Worm (Caenorhabditis elegans): ENCODE measurements around the gene mcm-3.

Gene mcm-3

DNA sequence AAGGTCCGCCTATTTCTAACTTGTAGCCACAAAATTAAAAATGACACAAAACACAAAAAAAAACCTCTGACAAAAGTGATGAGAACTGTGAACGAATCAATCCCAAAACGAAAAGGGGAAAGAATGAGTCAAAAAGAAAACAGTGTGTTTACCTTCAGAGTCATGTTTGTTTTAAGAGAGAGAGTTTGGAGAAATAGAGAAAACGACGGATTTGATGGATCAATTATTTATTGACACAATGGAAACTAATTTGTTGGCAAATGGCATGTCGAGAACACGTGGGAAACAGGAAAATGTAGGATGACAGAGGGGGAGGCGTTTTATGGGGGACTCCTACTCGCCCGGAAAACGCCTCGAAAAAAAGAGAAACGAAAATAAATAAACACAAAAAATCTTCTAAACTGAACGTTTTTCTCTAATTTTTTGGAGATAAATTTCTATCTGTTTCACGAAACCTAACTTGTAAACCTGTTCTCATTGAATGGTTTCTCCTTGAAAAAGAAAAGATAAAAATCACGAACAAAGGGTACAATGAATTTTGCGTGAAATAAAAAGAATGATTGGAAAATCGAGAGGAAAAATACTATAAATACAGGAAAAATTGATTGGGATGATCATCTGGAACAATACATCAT is 42.5 kb downstream of the mcm-3 start:
- TF ChIP-seq dsc-1 (tag; optimal IDR thresholded peaks at IDR 0.05) (no peak), sox-4 (tag; optimal IDR thresholded peaks at IDR 0.05) (no peak), fkh-8 (tag; optimal IDR thresholded peaks at IDR 0.05) (no peak), grh-1 (GFP tag; IDR thresholded peaks at IDR 0.05) (0 out of 2 replicates have a peak, but pooled peaks have one; percentile 26), lin-14 (GFP tag; optimal IDR thresholded peaks at IDR 0.05) (peak; percentile 60), elt-3 (tag; optimal IDR thresholded peaks at IDR 0.05) (peak in 1 of 6 experiments; percentile 16), nhr-85 (tag) (peak; percentile 86), nhr-71 (tag; optimal IDR thresholded peaks at IDR 0.05) (peak; percentile 2)

ce11 chrV:15015799-15016198 is 43.6 kb downstream of the mcm-3 start:
- peak; percentile 39 for TF ChIP-seq blmp-1 (tag; optimal IDR thresholded peaks at IDR 0.05)
- peak; percentile 4 for TF ChIP-seq mep-1 (tag; optimal IDR thresholded peaks at IDR 0.05)
- no peak for TF ChIP-seq C34B4.2 (tag; optimal IDR thresholded peaks at IDR 0.05)
- TF ChIP-seq sup-37 (GFP tag; optimal IDR thresholded peaks at IDR 0.05): no peak
- TF ChIP-seq ama-1 (optimal IDR thresholded peaks at IDR 0.05): no peak
- TF ChIP-seq nhr-84 (tag; optimal IDR thresholded peaks at IDR 0.05): no peak
- TF ChIP-seq jun-1 (tag; optimal IDR thresholded peaks at IDR 0.05): no peak
- TF ChIP-seq efl-3 (GFP tag; optimal IDR thresholded peaks at IDR 0.05): no peak
- TF ChIP-seq ceh-90 (tag; optimal IDR thresholded peaks at IDR 0.05): no peak
- no peak for TF ChIP-seq snpc-4 (tag; optimal IDR thresholded peaks at IDR 0.05)
- TF ChIP-seq nhr-19 (GFP tag; conservative IDR thresholded peaks at IDR 0.05): no peak
- peak; percentile 48 for TF ChIP-seq nhr-71 (tag; optimal IDR thresholded peaks at IDR 0.05)
- no peak for TF ChIP-seq mab-9 (GFP tag; IDR thresholded peaks at IDR 0.05)
- no peak for TF ChIP-seq unc-62 (GFP tag; optimal IDR thresholded peaks at IDR 0.05)
- no peak for TF ChIP-seq hlh-4 (tag; optimal IDR thresholded peaks at IDR 0.05)
- TF ChIP-seq egl-27 (tag; optimal IDR thresholded peaks at IDR 0.05): no peak
- TF ChIP-seq ces-1 (GFP tag; optimal IDR thresholded peaks at IDR 0.05): no peak
- no peak for TF ChIP-seq elt-2 (tag; optimal IDR thresholded peaks at IDR 0.05)
- TF ChIP-seq unc-86 (tag; optimal IDR thresholded peaks at IDR 0.05): no peak
- TF ChIP-seq C04F5.9 (tag; optimal IDR thresholded peaks at IDR 0.05): no peak
- TF ChIP-seq ztf-11 (tag; optimal IDR thresholded peaks at IDR 0.05): no peak
- TF ChIP-seq nhr-20 (tag; optimal IDR thresholded peaks at IDR 0.05): no peak
- no peak for TF ChIP-seq ets-5 (GFP tag; IDR thresholded peaks at IDR 0.05)
- no peak for TF ChIP-seq pag-3 (tag; optimal IDR thresholded peaks at IDR 0.05; ENCODE audit: borderline replicate concordance, insufficient read depth)
- TF ChIP-seq dpl-1 (GFP tag; optimal IDR thresholded peaks at IDR 0.05): no peak
- TF ChIP-seq nhr-11 (tag; optimal IDR thresholded peaks at IDR 0.05): no peak
- TF ChIP-seq lir-3 (tag; optimal IDR thresholded peaks at IDR 0.05; ENCODE audit: poor library complexity): no peak
- peak in 1 of 2 experiments; percentile 1 for TF ChIP-seq lin-35 (GFP tag; optimal IDR thresholded peaks at IDR 0.05)
- no peak for TF ChIP-seq pax-3 (tag; optimal IDR thresholded peaks at IDR 0.05)
- no peak for TF ChIP-seq C16A3.4 (tag; optimal IDR thresholded peaks at IDR 0.05)
- no peak for TF ChIP-seq nhr-47 (tag; optimal IDR thresholded peaks at IDR 0.05)
- TF ChIP-seq mdl-1 (tag; optimal IDR thresholded peaks at IDR 0.05): no peak
- TF ChIP-seq alr-1 (tag; optimal IDR thresholded peaks at IDR 0.05; ENCODE audit: borderline replicate concordance): no peak
- TF ChIP-seq nhr-77 (tag; optimal IDR thresholded peaks at IDR 0.05): no peak
- no peak for TF ChIP-seq nhr-28 (tag; optimal IDR thresholded peaks at IDR 0.05)
- no peak for TF ChIP-seq swsn-7 (tag; optimal IDR thresholded peaks at IDR 0.05)
- TF ChIP-seq ceh-63 (GFP tag; optimal IDR thresholded peaks at IDR 0.05): no peak
- TF ChIP-seq lsy-2 (tag; optimal IDR thresholded peaks at IDR 0.05): peak in 1 of 2 experiments; percentile 11
- no peak for TF ChIP-seq irx-1 (tag; optimal IDR thresholded peaks at IDR 0.05)
- TF ChIP-seq ztf-4 (tag; optimal IDR thresholded peaks at IDR 0.05): no peak
- no peak for TF ChIP-seq ceh-82 (tag; optimal IDR thresholded peaks at IDR 0.05)
- no peak for TF ChIP-seq lin-13 (GFP tag; optimal IDR thresholded peaks at IDR 0.05)
- no peak for TF ChIP-seq isw-1 (GFP tag; IDR thresholded peaks at IDR 0.05)
- peak; percentile 11 for TF ChIP-seq rnt-1 (tag; optimal IDR thresholded peaks at IDR 0.05)

Data from whole organism, L1 larva.